Fruit fly (Drosophila melanogaster) whole organism, pupa: ENCODE data around the gene Cpr64Ac.
A peak's percentile ranks its signal among the peaks of the same experiment; 100 is the strongest.

Source experiments
- CG10348 ChIP-seq: fragments of 200-800 bp; sonication (Bioruptor generic); IDR thresholded peaks from 2 replicates; pipeline ENCODE4 v1.3.6; 2022; ENCODE audit warnings: missing biosample characterization, missing genetic modification characterization
- CG12605 ChIP-seq: fragments of 200-800 bp; sonication (Bioruptor generic); IDR thresholded peaks from 2 replicates; pipeline ENCODE4 v1.3.6; 2022; ENCODE audit warnings: missing biosample characterization, missing genetic modification characterization
- CG13204 ChIP-seq: fragments of 200-800 bp; sonication (Bioruptor generic); optimal IDR thresholded peaks from 2 replicates; lab custom pipeline; 2018; ENCODE audit warnings: missing biosample characterization, mild to moderate bottlenecking, missing genetic modification characterization, moderate library complexity
- CG14655 ChIP-seq: fragments of 200-800 bp; sonication (Bioruptor generic); optimal IDR thresholded peaks from 3 replicates; lab custom pipeline; 2017; ENCODE audit warnings: mild to moderate bottlenecking, missing biosample characterization, missing genetic modification reagents, missing genetic modification characterization
- CG15710 ChIP-seq: fragments of 200-800 bp; sonication (Bioruptor generic); optimal IDR thresholded peaks from 2 replicates; lab custom pipeline; 2018; ENCODE audit warnings: missing biosample characterization, mild to moderate bottlenecking, missing genetic modification characterization, moderate library complexity
- CG17806 ChIP-seq: fragments of 200-800 bp; sonication (Bioruptor generic); optimal IDR thresholded peaks from 2 replicates; lab custom pipeline; 2018; ENCODE audit warnings: missing biosample characterization, mild to moderate bottlenecking, missing genetic modification characterization, moderate library complexity
- CG32121 ChIP-seq: fragments of 200-800 bp; sonication (Bioruptor generic); IDR thresholded peaks from 2 replicates; pipeline ENCODE4 v1.3.6; 2022; ENCODE audit warnings: missing biosample characterization, missing genetic modification characterization
- CG34367 ChIP-seq: fragments of 200-800 bp; sonication (Bioruptor generic); optimal IDR thresholded peaks from 2 replicates; lab custom pipeline; 2018; ENCODE audit warnings: missing biosample characterization, mild to moderate bottlenecking, missing genetic modification characterization
- CG4496 ChIP-seq: fragments of 200-800 bp; sonication (Bioruptor generic); IDR thresholded peaks from 3 replicates; pipeline ENCODE4 v1.3.6; 2022; ENCODE audit warnings: missing biosample characterization, missing genetic modification characterization
- CG8159 ChIP-seq: fragments of 200-800 bp; sonication (Bioruptor generic); optimal IDR thresholded peaks from 3 replicates; lab custom pipeline; 2018; ENCODE audit warnings: missing biosample characterization, mild to moderate bottlenecking, missing genetic modification characterization, moderate library complexity
- CG8301 ChIP-seq: fragments of 200-800 bp; sonication (Bioruptor generic); optimal IDR thresholded peaks from 2 replicates; lab custom pipeline; 2018; ENCODE audit warnings: missing biosample characterization, mild to moderate bottlenecking, missing genetic modification characterization
- CG9948 ChIP-seq: fragments of 200-800 bp; sonication (Bioruptor generic); optimal IDR thresholded peaks from 2 replicates; lab custom pipeline; 2018; ENCODE audit warnings: missing biosample characterization, mild to moderate bottlenecking, missing genetic modification characterization, moderate library complexity
- D1 ChIP-seq: fragments of 200-800 bp; sonication (Bioruptor generic); optimal IDR thresholded peaks from 2 replicates; lab custom pipeline; 2018; ENCODE audit warnings: missing biosample characterization, mild to moderate bottlenecking, missing genetic modification characterization, moderate library complexity
- EcR ChIP-seq: fragments of 200-800 bp; sonication (Bioruptor generic); optimal IDR thresholded peaks from 3 replicates; lab custom pipeline; 2019; ENCODE audit warnings: missing biosample characterization, missing genetic modification characterization, mild to moderate bottlenecking, moderate library complexity, missing genetic modification reagents
- Ets98B ChIP-seq: fragments of 200-800 bp; sonication (Bioruptor generic); IDR thresholded peaks from 2 replicates; pipeline ENCODE4 v1.3.6; 2022; ENCODE audit warnings: missing biosample characterization, missing genetic modification characterization
- Pif1A ChIP-seq: fragments of 200-800 bp; sonication (Bioruptor generic); optimal IDR thresholded peaks from 3 replicates; lab custom pipeline; 2016; ENCODE audit warnings: missing biosample characterization, missing genetic modification characterization
- Pif1B ChIP-seq: fragments of 200-800 bp; sonication (Bioruptor generic); optimal IDR thresholded peaks from 3 replicates; lab custom pipeline; 2016; ENCODE audit warnings: missing biosample characterization, missing genetic modification characterization
- Snoo ChIP-seq: fragments of 200-800 bp; sonication (Bioruptor generic); optimal IDR thresholded peaks from 3 replicates; lab custom pipeline; 2017; ENCODE audit warnings: missing biosample characterization, mild to moderate bottlenecking, missing genetic modification characterization, inconsistent platforms
- fd96Ca ChIP-seq: fragments of 200-800 bp; sonication (Bioruptor generic); IDR thresholded peaks from 3 replicates; pipeline ENCODE4 v1.3.6; 2022; ENCODE audit warnings: missing biosample characterization, missing genetic modification characterization
- gl ChIP-seq: fragments of 200-800 bp; sonication (Bioruptor generic); optimal IDR thresholded peaks from 2 replicates; lab custom pipeline; 2018; ENCODE audit warnings: missing biosample characterization, mild to moderate bottlenecking, missing genetic modification characterization
- rn ChIP-seq: fragments of 200-800 bp; sonication (Bioruptor generic); IDR thresholded peaks from 2 replicates; pipeline ENCODE4 v1.3.6; 2022; ENCODE audit warnings: missing biosample characterization, missing genetic modification characterization

The Cpr64Ac gene

dm6 chr3L:4253611-4254300 lies 41.0 kb upstream of the Cpr64Ac start:
- no peak for TF ChIP-seq CG32121 (GFP tag; lab: Robert Waterston, UW)
- no peak for TF ChIP-seq CG8301 (tag; lab: Kevin White, UChicago)
- no peak for TF ChIP-seq rn (GFP tag; lab: Robert Waterston, UW)
- no peak for TF ChIP-seq CG9948 (tag; lab: Kevin White, UChicago)
- TF ChIP-seq CG13204 (GFP tag; lab: Kevin White, UChicago) = no peak
- TF ChIP-seq D1 (tag; lab: Kevin White, UChicago) = no peak
- no peak for TF ChIP-seq EcR (GFP tag; lab: Kevin White, UChicago)
- no peak for TF ChIP-seq Snoo
- peak; percentile 6; the same call in 1 of the 2 replicates for TF ChIP-seq Ets98B
- no peak for TF ChIP-seq Pif1A (GFP tag; lab: Kevin White, UChicago)
- TF ChIP-seq CG15710 (tag; lab: Kevin White, UChicago) = no peak
- TF ChIP-seq fd96Ca (GFP tag; lab: Robert Waterston, UW) = 0 out of 3 replicates have a peak, but pooled peaks have one; percentile 10
- no peak for TF ChIP-seq CG34367 (tag; lab: Kevin White, UChicago)
- no peak for TF ChIP-seq Pif1B (GFP tag; lab: Kevin White, UChicago)
- TF ChIP-seq CG10348 (GFP tag; lab: Robert Waterston, UW) = no peak
- no peak for TF ChIP-seq CG17806 (tag; lab: Kevin White, UChicago)
- TF ChIP-seq, all 21 proteins: peak for 2

dm6 chr3L:4252862-4253610 lies 40.3 kb upstream of the Cpr64Ac start:
- TF ChIP-seq CG4496 (GFP tag; lab: Robert Waterston, UW) (peak; percentile 40; the same call in 1 of the 3 replicates), CG32121 (GFP tag; lab: Robert Waterston, UW) (no peak), CG14655 (GFP tag; lab: Kevin White, UChicago) (no peak), CG15710 (tag; lab: Kevin White, UChicago) (no peak), CG9948 (tag; lab: Kevin White, UChicago) (peak; percentile 27), fd96Ca (GFP tag; lab: Robert Waterston, UW) (peak; percentile 29; the same call in 1 of the 3 replicates), CG34367 (tag; lab: Kevin White, UChicago) (peak; percentile 8), Pif1A (GFP tag; lab: Kevin White, UChicago) (no peak), CG12605 (GFP tag; lab: Robert Waterston, UW) (no peak), CG8301 (tag; lab: Kevin White, UChicago) (no peak), CG17806 (tag; lab: Kevin White, UChicago) (peak; percentile 30), D1 (tag; lab: Kevin White, UChicago) (no peak), CG13204 (GFP tag; lab: Kevin White, UChicago) (no peak), EcR (GFP tag; lab: Kevin White, UChicago) (peak; percentile 70), Snoo (no peak)

dm6 chr3L:4252121-4252861 lies 39.6 kb upstream of the Cpr64Ac start:
- TF ChIP-seq CG17806 (tag; lab: Kevin White, UChicago) (no peak), EcR (GFP tag; lab: Kevin White, UChicago) (peak; percentile 69), CG15710 (tag; lab: Kevin White, UChicago) (no peak), CG4496 (GFP tag; lab: Robert Waterston, UW) (0 out of 3 replicates have a peak, but pooled peaks have one; percentile 28), Snoo (no peak), gl (peak; percentile 70), CG32121 (GFP tag; lab: Robert Waterston, UW) (no peak), CG12605 (GFP tag; lab: Robert Waterston, UW) (no peak), CG8159 (tag; lab: Kevin White, UChicago) (no peak), CG13204 (GFP tag; lab: Kevin White, UChicago) (no peak), fd96Ca (GFP tag; lab: Robert Waterston, UW) (no peak), rn (GFP tag; lab: Robert Waterston, UW) (no peak), CG34367 (tag; lab: Kevin White, UChicago) (no peak)

dm6 chr3L:4242428-4242827 lies 29.7 kb upstream of the Cpr64Ac start, which contains the start of gene pav:
pav (plus strand) TSS chr3L:4242734.
- no peak for TF ChIP-seq D1 (tag; lab: Kevin White, UChicago)
- TF ChIP-seq fd96Ca (GFP tag; lab: Robert Waterston, UW) = no peak
- TF ChIP-seq CG9948 (tag; lab: Kevin White, UChicago) = no peak
- TF ChIP-seq CG8159 (tag; lab: Kevin White, UChicago) = no peak
- TF ChIP-seq CG4496 (GFP tag; lab: Robert Waterston, UW) = peak; percentile 55; the same call in 1 of the 3 replicates
- TF ChIP-seq CG32121 (GFP tag; lab: Robert Waterston, UW) = peak; percentile 55; the same call in 1 of the 2 replicates
- no peak for TF ChIP-seq EcR (GFP tag; lab: Kevin White, UChicago)
- peak; percentile 37; the same call in 1 of the 2 replicates for TF ChIP-seq Ets98B
- TF ChIP-seq CG14655 (GFP tag; lab: Kevin White, UChicago) = no peak
- TF ChIP-seq CG8301 (tag; lab: Kevin White, UChicago) = no peak
- TF ChIP-seq rn (GFP tag; lab: Robert Waterston, UW) = no peak
- no peak for TF ChIP-seq CG13204 (GFP tag; lab: Kevin White, UChicago)
- TF ChIP-seq Pif1B (GFP tag; lab: Kevin White, UChicago) = no peak
- no peak for TF ChIP-seq gl
- peak; percentile 41 for TF ChIP-seq CG12605 (GFP tag; lab: Robert Waterston, UW)
- no peak for TF ChIP-seq CG34367 (tag; lab: Kevin White, UChicago)
- peak; percentile 41 for TF ChIP-seq CG15710 (tag; lab: Kevin White, UChicago)
- no peak for TF ChIP-seq CG10348 (GFP tag; lab: Robert Waterston, UW)
- peak; percentile 18 for TF ChIP-seq CG17806 (tag; lab: Kevin White, UChicago)
- TF ChIP-seq Snoo = no peak
- no peak for TF ChIP-seq Pif1A (GFP tag; lab: Kevin White, UChicago)
